Fruit fly (Drosophila melanogaster) whole organism, prepupa: ENCODE results near the gene CG10651.

Experiments used
- CG16779 ChIP-seq: fragments of 200-800 bp; sonication (Bioruptor generic); optimal IDR thresholded peaks from 3 replicates; lab custom pipeline; 2017; ENCODE audit warnings: missing biosample characterization, mild to moderate bottlenecking, missing genetic modification characterization
- CG3919 ChIP-seq: fragments of 200-800 bp; sonication (Bioruptor generic); optimal IDR thresholded peaks from 3 replicates; lab custom pipeline; 2016; ENCODE audit warnings: missing biosample characterization, missing genetic modification characterization
- CG6163 ChIP-seq: fragments of 200-800 bp; sonication (Bioruptor generic); IDR thresholded peaks from 3 replicates; pipeline ENCODE4 v1.3.6; 2022; ENCODE audit warnings: missing biosample characterization, missing genetic modification characterization
- CG9139 ChIP-seq: fragments of 200-800 bp; sonication (Bioruptor generic); optimal IDR thresholded peaks from 3 replicates; lab custom pipeline; 2017; ENCODE audit warnings: missing biosample characterization, mild to moderate bottlenecking, missing genetic modification characterization
- OdsH ChIP-seq: fragments of 200-800 bp; sonication (Bioruptor generic); optimal IDR thresholded peaks from 3 replicates; lab custom pipeline; 2016; ENCODE audit warnings: missing biosample characterization, missing genetic modification characterization
- acj6 ChIP-seq: fragments of 200-800 bp; sonication (Bioruptor generic); optimal IDR thresholded peaks from 3 replicates; lab custom pipeline; 2016; ENCODE audit warnings: missing biosample characterization, missing genetic modification characterization
- net ChIP-seq: fragments of 200-800 bp; sonication (Bioruptor generic); optimal IDR thresholded peaks from 3 replicates; lab custom pipeline; 2016; ENCODE audit warnings: missing biosample characterization, missing genetic modification characterization

DNA sequence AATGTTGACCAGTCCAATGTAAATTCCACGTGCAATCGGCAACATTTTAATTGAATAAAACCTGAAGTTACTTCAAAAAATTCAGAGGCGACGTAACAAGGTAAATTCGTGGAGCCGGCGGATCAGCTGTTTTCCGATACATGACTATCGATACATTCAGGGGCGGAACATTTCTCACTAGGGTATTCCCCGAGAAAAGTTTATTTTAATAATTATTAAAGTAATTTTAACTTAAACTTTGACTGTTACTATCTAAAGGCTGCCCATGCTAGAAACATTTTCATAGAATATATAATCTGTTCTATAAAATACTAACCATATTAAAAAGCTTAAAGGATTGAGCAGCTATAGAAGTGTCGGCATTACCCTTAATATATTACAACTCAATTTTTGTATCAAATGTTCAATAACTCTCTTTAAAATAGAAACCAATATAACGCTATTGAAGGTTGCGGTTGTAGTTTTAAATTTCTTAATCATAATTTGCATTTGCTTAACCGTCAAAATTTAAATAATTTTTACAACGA lies 37.6 kb downstream of the CG10651 start, which contains the start of the genes mRpS18B and Kua:
- no peak for TF ChIP-seq net (GFP tag; lab: Kevin White, UChicago)
- TF ChIP-seq acj6 (GFP tag; lab: Kevin White, UChicago): peak; percentile 43
- no peak for TF ChIP-seq CG9139 (GFP tag; lab: Kevin White, UChicago)
- TF ChIP-seq OdsH (GFP tag; lab: Kevin White, UChicago): peak; percentile 36
- TF ChIP-seq CG3919 (GFP tag; lab: Kevin White, UChicago): peak; percentile 42
- TF ChIP-seq CG6163 (GFP tag; lab: Robert Waterston, UW): peak; percentile 66
- TF ChIP-seq CG16779: no peak
